Worm (Caenorhabditis elegans) whole organism, L1 larva: ENCODE measurements around the gene C35A11.4.

ENCODE experiments used
- C16A3.4 ChIP-seq: fragments of 150-350 bp; optimal IDR thresholded peaks from 2 replicates; lab custom pipeline; 2014; ENCODE audit warnings: missing biosample characterization, missing genetic modification characterization
- C34B4.2 ChIP-seq: sonication (generic microtip); optimal IDR thresholded peaks from 2 replicates; lab custom pipeline; 2017; ENCODE audit warnings: mild to moderate bottlenecking, missing genetic modification characterization, missing compliant biosample characterization
- F16B12.6 ChIP-seq: fragments of 150-350 bp; optimal IDR thresholded peaks from 2 replicates; lab custom pipeline; 2014; ENCODE audit warnings: missing biosample characterization, missing genetic modification characterization
- Y116A8C.19 ChIP-seq: sonication (generic microtip); optimal IDR thresholded peaks from 2 replicates; lab custom pipeline; 2016; ENCODE audit warnings: missing compliant biosample characterization, missing genetic modification characterization, borderline replicate concordance
- aha-1 ChIP-seq: fragments of 150-350 bp; optimal IDR thresholded peaks from 2 replicates; lab custom pipeline; 2014; ENCODE audit warnings: missing biosample characterization, missing genetic modification characterization
- aly-2 ChIP-seq: fragments of 150-350 bp; optimal IDR thresholded peaks from 2 replicates; lab custom pipeline; 2014; ENCODE audit warnings: missing biosample characterization, missing genetic modification characterization
- ceh-63 ChIP-seq: fragments of 200-800 bp; sonication (Bioruptor generic); optimal IDR thresholded peaks from 2 replicates; lab custom pipeline; 2018; ENCODE audit warnings: mild to moderate bottlenecking, missing genetic modification characterization, missing compliant biosample characterization
- ceh-88 ChIP-seq: fragments of 200-800 bp; sonication (Bioruptor generic); IDR thresholded peaks from 2 replicates; pipeline ENCODE4 v1.3.6; 2022; ENCODE audit warnings: missing genetic modification characterization, missing compliant biosample characterization
- dsc-1 ChIP-seq: sonication (generic microtip); optimal IDR thresholded peaks from 2 replicates; lab custom pipeline; 2016; ENCODE audit warnings: mild to moderate bottlenecking, missing genetic modification characterization, missing compliant biosample characterization
- egl-13 ChIP-seq: sonication (generic microtip); optimal IDR thresholded peaks from 2 replicates; lab custom pipeline; 2016; ENCODE audit warnings: missing genotype, missing genetic modification reagents, missing genetic modification characterization, missing compliant biosample characterization
- egl-27 ChIP-seq, 2 experiments: fragments of 150-350 bp in 1 of 2; sonication (generic microtip); optimal IDR thresholded peaks; 3 replicates each; lab custom pipeline; 2017 to 2018; ENCODE audit warnings: missing biosample characterization in 2 of 2, missing genetic modification characterization in 2 of 2, missing genetic modification reagents in 2 of 2
- elt-2 ChIP-seq: sonication (generic microtip); optimal IDR thresholded peaks from 2 replicates; lab custom pipeline; 2016; ENCODE audit warnings: missing genetic modification characterization, mild to moderate bottlenecking, inconsistent platforms, missing compliant biosample characterization, missing genetic modification reagents
- elt-3 ChIP-seq, 6 experiments: fragments of 150-350 bp in 1 of 6; sonication (generic microtip); optimal IDR thresholded peaks; 2 replicates each; lab custom pipeline; 2017 to 2018; ENCODE audit warnings: missing biosample characterization in 6 of 6, missing genetic modification characterization in 6 of 6, inconsistent platforms in 1 of 6
- fkh-4 ChIP-seq: sonication (generic microtip); optimal IDR thresholded peaks from 2 replicates; lab custom pipeline; 2016; ENCODE audit warnings: missing compliant biosample characterization, missing genetic modification characterization, borderline replicate concordance
- fos-1 ChIP-seq: fragments of 150-350 bp; optimal IDR thresholded peaks from 2 replicates; lab custom pipeline; 2014; ENCODE audit warnings: missing biosample characterization, missing genetic modification characterization
- hlh-4 ChIP-seq: sonication (generic microtip); optimal IDR thresholded peaks from 2 replicates; lab custom pipeline; 2016; ENCODE audit warnings: mild to moderate bottlenecking, missing genetic modification characterization, missing compliant biosample characterization
- hpl-2 ChIP-seq: fragments of 150-350 bp; optimal IDR thresholded peaks from 2 replicates; lab custom pipeline; 2014; ENCODE audit warnings: missing biosample characterization, missing genetic modification reagents, missing genetic modification characterization
- irx-1 ChIP-seq: sonication (generic microtip); optimal IDR thresholded peaks from 2 replicates; lab custom pipeline; 2016; ENCODE audit warnings: missing genetic modification characterization, missing compliant biosample characterization
- jun-1 ChIP-seq: fragments of 150-350 bp; optimal IDR thresholded peaks from 2 replicates; lab custom pipeline; 2014; ENCODE audit warnings: missing biosample characterization, missing genetic modification reagents, missing genetic modification characterization
- lin-13 ChIP-seq: fragments of 150-350 bp; optimal IDR thresholded peaks from 2 replicates; lab custom pipeline; 2014; ENCODE audit warnings: missing biosample characterization, missing genetic modification reagents, missing genetic modification characterization
- lin-15B ChIP-seq: fragments of 150-350 bp; sonication (generic microtip); optimal IDR thresholded peaks from 3 replicates; lab custom pipeline; 2014; ENCODE audit warnings: missing biosample characterization, missing genetic modification characterization
- lin-35 ChIP-seq, 2 experiments: fragments of 150-350 bp; optimal IDR thresholded peaks; 2 replicates each; lab custom pipeline; 2014; ENCODE audit warnings: missing biosample characterization in 2 of 2, missing genetic modification characterization in 2 of 2, missing genetic modification reagents in 2 of 2
- lin-39 ChIP-seq: fragments of 150-350 bp; optimal IDR thresholded peaks from 2 replicates; lab custom pipeline; 2014; ENCODE audit warnings: missing biosample characterization, missing genetic modification reagents, missing genetic modification characterization
- lir-3 ChIP-seq: sonication (generic microtip); optimal IDR thresholded peaks from 2 replicates; lab custom pipeline; 2016; ENCODE audit warnings: mild to moderate bottlenecking, missing genetic modification characterization, moderate library complexity, missing compliant biosample characterization; ENCODE audit not compliant: poor library complexity
- lsy-2 ChIP-seq, 2 experiments: fragments of 150-350 bp; optimal IDR thresholded peaks; 2 replicates each; lab custom pipeline; 2014; ENCODE audit warnings: missing biosample characterization in 2 of 2, missing genetic modification characterization in 2 of 2
- mdl-1 ChIP-seq, 2 experiments: fragments of 150-350 bp; optimal IDR thresholded peaks; 2 replicates each; lab custom pipeline; 2014 to 2017; ENCODE audit warnings: missing biosample characterization in 2 of 2, missing genetic modification characterization in 2 of 2, inconsistent platforms in 1 of 2
- mef-2 ChIP-seq: fragments of 150-350 bp; optimal IDR thresholded peaks from 2 replicates; lab custom pipeline; 2014; ENCODE audit warnings: missing biosample characterization, missing genetic modification characterization
- mep-1 ChIP-seq: fragments of 150-350 bp; optimal IDR thresholded peaks from 2 replicates; lab custom pipeline; 2014; ENCODE audit warnings: missing biosample characterization, missing genetic modification characterization
- nhr-11 ChIP-seq: fragments of 150-350 bp; optimal IDR thresholded peaks from 2 replicates; lab custom pipeline; 2014; ENCODE audit warnings: missing biosample characterization, missing genetic modification characterization
- nhr-19 ChIP-seq: fragments of 200-800 bp; sonication (Bioruptor generic); conservative IDR thresholded peaks from 2 replicates; pipeline ENCODE4 v1.3.6; 2022; ENCODE audit warnings: missing genetic modification characterization, missing compliant biosample characterization
- nhr-20 ChIP-seq: sonication (generic microtip); optimal IDR thresholded peaks from 2 replicates; lab custom pipeline; 2016; ENCODE audit warnings: mild to moderate bottlenecking, missing genetic modification characterization, missing compliant biosample characterization
- nhr-237 ChIP-seq: fragments of 150-350 bp; optimal IDR thresholded peaks from 2 replicates; lab custom pipeline; 2014; ENCODE audit warnings: missing biosample characterization, missing genetic modification characterization
- nhr-28 ChIP-seq: fragments of 150-350 bp; optimal IDR thresholded peaks from 2 replicates; lab custom pipeline; 2014; ENCODE audit warnings: missing biosample characterization, missing genetic modification characterization
- nhr-76 ChIP-seq: sonication (generic microtip); optimal IDR thresholded peaks from 2 replicates; lab custom pipeline; 2017; ENCODE audit warnings: missing biosample characterization, missing genetic modification characterization
- nhr-77 ChIP-seq: fragments of 150-350 bp; optimal IDR thresholded peaks from 2 replicates; lab custom pipeline; 2014; ENCODE audit warnings: missing biosample characterization, missing genetic modification characterization
- nhr-85 ChIP-seq: sonication (generic microtip); peaks from one replicate; lab custom pipeline; 2016; ENCODE audit warnings: missing genetic modification characterization, inconsistent platforms, missing compliant biosample characterization
- nhr-90 ChIP-seq: sonication (generic microtip); optimal IDR thresholded peaks from 2 replicates; lab custom pipeline; 2016; ENCODE audit warnings: mild to moderate bottlenecking, missing genetic modification characterization, missing compliant biosample characterization; ENCODE audit not compliant: poor library complexity
- pqm-1 ChIP-seq: sonication (generic microtip); optimal IDR thresholded peaks from 3 replicates; lab custom pipeline; 2017; ENCODE audit warnings: missing biosample characterization, missing genetic modification characterization
- rnt-1 ChIP-seq: sonication (generic microtip); optimal IDR thresholded peaks from 2 replicates; lab custom pipeline; 2016; ENCODE audit warnings: mild to moderate bottlenecking, missing genetic modification characterization, moderate library complexity, missing compliant biosample characterization
- skn-1 ChIP-seq: fragments of 150-350 bp; optimal IDR thresholded peaks from 2 replicates; lab custom pipeline; 2014; ENCODE audit warnings: missing biosample characterization, missing genetic modification characterization
- snu-23 ChIP-seq: sonication (generic microtip); optimal IDR thresholded peaks from 2 replicates; lab custom pipeline; 2016; ENCODE audit warnings: missing genetic modification characterization, missing compliant biosample characterization
- sptf-1 ChIP-seq: fragments of 150-350 bp; optimal IDR thresholded peaks from 2 replicates; lab custom pipeline; 2014; ENCODE audit warnings: missing biosample characterization, missing genetic modification characterization
- swsn-7 ChIP-seq: sonication (generic microtip); optimal IDR thresholded peaks from 2 replicates; lab custom pipeline; 2016; ENCODE audit warnings: missing genetic modification characterization, missing compliant biosample characterization
- unc-86 ChIP-seq: sonication (generic microtip); optimal IDR thresholded peaks from 2 replicates; lab custom pipeline; 2016; ENCODE audit warnings: missing genetic modification characterization, missing compliant biosample characterization
- unc-98 ChIP-seq: fragments of 200-800 bp; sonication (Bioruptor generic); IDR thresholded peaks from 2 replicates; pipeline ENCODE4 v1.3.6; 2022; ENCODE audit warnings: missing genetic modification characterization, missing compliant biosample characterization
- vab-15 ChIP-seq: sonication (generic microtip); optimal IDR thresholded peaks from 2 replicates; lab custom pipeline; 2017; ENCODE audit warnings: missing genotype, mild to moderate bottlenecking, missing genetic modification characterization, missing compliant biosample characterization
- xbp-1 ChIP-seq: sonication (generic microtip); optimal IDR thresholded peaks from 2 replicates; lab custom pipeline; 2016; ENCODE audit warnings: missing genetic modification characterization, missing compliant biosample characterization
- zag-1 ChIP-seq: fragments of 150-350 bp; optimal IDR thresholded peaks from 2 replicates; lab custom pipeline; 2014; ENCODE audit warnings: missing biosample characterization, missing genetic modification characterization
- zip-4 ChIP-seq: fragments of 200-800 bp; sonication (Bioruptor generic); optimal IDR thresholded peaks from 2 replicates; lab custom pipeline; 2018; ENCODE audit warnings: mild to moderate bottlenecking, missing genetic modification characterization, moderate library complexity, missing compliant biosample characterization
- ztf-11 ChIP-seq, 2 experiments: sonication (generic microtip); optimal IDR thresholded peaks; 2 replicates each; lab custom pipeline; 2016 to 2017; ENCODE audit warnings: missing genetic modification characterization in 2 of 2, missing biosample characterization in 1 of 2, missing compliant biosample characterization in 1 of 2
- ztf-4 ChIP-seq: fragments of 150-350 bp; optimal IDR thresholded peaks from 2 replicates; lab custom pipeline; 2014; ENCODE audit warnings: missing biosample characterization, missing genetic modification characterization

Gene C35A11.4

ce11 chrV:5433020-5433419 is 40.1 kb upstream of the C35A11.4 start, which contains the start of gene acl-6 (continued):
- TF ChIP-seq swsn-7 (tag; lab: Kevin White, UChicago) (peak; percentile 11), ztf-4 (tag; lab: Kevin White, UChicago) (no peak), C16A3.4 (tag; lab: Kevin White, UChicago) (peak; percentile 72), nhr-77 (no peak), zag-1 (tag; lab: Kevin White, UChicago) (no peak), nhr-11 (tag; lab: Kevin White, UChicago) (no peak), vab-15 (tag; lab: Kevin White, UChicago) (no peak), rnt-1 (tag; lab: Kevin White, UChicago) (no peak), xbp-1 (tag; lab: Kevin White, UChicago) (peak; percentile 16), lir-3 (tag; lab: Kevin White, UChicago) (no peak), unc-86 (tag; lab: Kevin White, UChicago) (no peak), jun-1 (peak; percentile 53), nhr-76 (tag; lab: Kevin White, UChicago) (no peak), ceh-88 (no peak), nhr-20 (peak; percentile 80), elt-3 (tag; optimal IDR thresholded peaks at IDR 0.05; lab: Kevin White, UChicago) (peak in 4 of 6 experiments; percentile 39 to 79 (median 68)), lin-39 (tag; lab: Kevin White, UChicago) (no peak), skn-1 (peak; percentile 3), fkh-4 (no peak), lsy-2 (tag; optimal IDR thresholded peaks at IDR 0.05; lab: Kevin White, UChicago) (peak; percentile 44 to 76), unc-98 (no peak), lin-13 (GFP tag; lab: Kevin White, UChicago) (peak; percentile 25), lin-35 (GFP tag; optimal IDR thresholded peaks at IDR 0.05; lab: Kevin White, UChicago) (peak; percentile 88 to 96), dsc-1 (no peak), ceh-63 (GFP tag; lab: Kevin White, UChicago) (no peak), nhr-28 (no peak), irx-1 (tag; lab: Kevin White, UChicago) (no peak), F16B12.6 (peak; percentile 10), nhr-19 (GFP tag; lab: Robert Waterston, UW) (no peak), egl-13 (tag; lab: Kevin White, UChicago) (no peak), sptf-1 (tag; lab: Kevin White, UChicago) (no peak), zip-4 (GFP tag; lab: Kevin White, UChicago) (no peak), lin-15B (tag; lab: Kevin White, UChicago) (no peak), C34B4.2 (tag; lab: Kevin White, UChicago) (no peak), pqm-1 (tag; lab: Kevin White, UChicago) (peak; percentile 78), mdl-1 (tag; optimal IDR thresholded peaks at IDR 0.05; lab: Kevin White, UChicago) (peak in 1 of 2 experiments; percentile 33), elt-2 (peak; percentile 97), hpl-2 (GFP tag; lab: Kevin White, UChicago) (no peak), nhr-85 (tag; lab: Kevin White, UChicago) (peak; percentile 61), snu-23 (peak; percentile 68), fos-1 (tag; lab: Kevin White, UChicago) (peak; percentile 15), nhr-237 (tag; lab: Kevin White, UChicago) (no peak), ztf-11 (tag; optimal IDR thresholded peaks at IDR 0.05; lab: Kevin White, UChicago) (no peak), mef-2 (tag; lab: Kevin White, UChicago) (no peak), hlh-4 (tag; lab: Kevin White, UChicago) (no peak), mep-1 (tag; lab: Kevin White, UChicago) (peak; percentile 44), aha-1 (tag; lab: Kevin White, UChicago) (no peak), egl-27 (tag; optimal IDR thresholded peaks at IDR 0.05; lab: Kevin White, UChicago) (no peak), nhr-90 (peak; percentile 64), aly-2 (tag; lab: Kevin White, UChicago) (no peak), Y116A8C.19 (no peak)
